In the genomic region with DNA sequence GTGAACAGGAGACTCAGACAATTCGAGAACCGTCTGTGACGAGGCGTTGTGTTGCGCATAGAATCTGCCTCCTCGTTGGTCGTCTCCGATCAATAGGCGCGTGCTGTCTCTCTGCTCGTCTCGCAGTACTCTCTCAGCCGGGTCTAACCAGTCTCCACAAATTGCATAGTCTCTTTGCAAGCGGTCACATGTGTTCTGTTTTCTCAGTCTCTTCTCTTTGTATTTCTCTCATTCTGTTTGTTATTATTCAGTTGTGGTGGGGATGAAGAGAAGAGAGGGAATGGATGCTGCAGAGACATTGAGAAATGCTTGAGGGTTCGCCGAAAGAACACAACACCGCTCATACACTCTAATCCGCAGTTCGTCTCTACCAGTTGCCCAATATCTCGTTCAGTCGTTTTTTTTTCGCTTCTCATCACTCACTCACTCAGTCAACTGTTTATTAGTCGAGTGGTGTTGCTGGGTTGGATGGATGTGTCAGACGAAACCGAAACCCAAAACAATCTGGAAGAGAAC, we compare ENCODE assay signal across 4 worm cellular contexts.
TF ChIP-seq lines count a peak whose summit lies in the region.

No protein-coding gene starts in this region.

TF ChIP-seq in whole organism, L2 larva, 48 proteins besides CTCF, POLR2A, EP300 and RAD21 (continued from another document):
- TF ChIP-seq nhr-25 (tag; optimal IDR thresholded peaks at IDR 0.05; lab: Kevin White, UChicago), result peak; percentile 98
- peak; percentile 13 for TF ChIP-seq elt-1 (tag; optimal IDR thresholded peaks at IDR 0.05; lab: Kevin White, UChicago)
- peak; percentile 82 for TF ChIP-seq blmp-1 (tag; optimal IDR thresholded peaks at IDR 0.05; lab: Kevin White, UChicago; ENCODE audit: insufficient read depth)
- no peak for TF ChIP-seq nhr-11 (tag; optimal IDR thresholded peaks at IDR 0.05; lab: Kevin White, UChicago)
- peak; percentile 98 for TF ChIP-seq ztf-4 (tag; optimal IDR thresholded peaks at IDR 0.05; lab: Kevin White, UChicago)
- TF ChIP-seq peb-1 (tag; optimal IDR thresholded peaks at IDR 0.05; lab: Kevin White, UChicago), result no peak
- TF ChIP-seq ama-1 (optimal IDR thresholded peaks at IDR 0.05; lab: Kevin White, UChicago), result peak; percentile 85
- TF ChIP-seq nhr-77 (tag; optimal IDR thresholded peaks at IDR 0.05; lab: Kevin White, UChicago), result peak; percentile 81
- peak; percentile 98 for TF ChIP-seq egl-27 (tag; optimal IDR thresholded peaks at IDR 0.05; lab: Kevin White, UChicago)
- TF ChIP-seq nhr-21 (tag; optimal IDR thresholded peaks at IDR 0.05; lab: Kevin White, UChicago), result peak; percentile 98
- no peak for TF ChIP-seq nhr-23 (tag; optimal IDR thresholded peaks at IDR 0.05; lab: Kevin White, UChicago)
- peak; percentile 99 for TF ChIP-seq F13H6.1 (tag; optimal IDR thresholded peaks at IDR 0.05; lab: Kevin White, UChicago)
- no peak for TF ChIP-seq aly-2 (tag; optimal IDR thresholded peaks at IDR 0.05; lab: Kevin White, UChicago)
- TF ChIP-seq fos-1 (tag; optimal IDR thresholded peaks at IDR 0.05; lab: Kevin White, UChicago), result peak; percentile 97
- TF ChIP-seq mab-5 (tag; optimal IDR thresholded peaks at IDR 0.05; lab: Kevin White, UChicago), result peak; percentile 90
- peak; percentile 31 for TF ChIP-seq dmd-4 (tag; optimal IDR thresholded peaks at IDR 0.05; lab: Kevin White, UChicago)
- TF ChIP-seq alr-1 (tag; optimal IDR thresholded peaks at IDR 0.05; lab: Kevin White, UChicago), result no peak
- TF ChIP-seq ztf-11 (tag; optimal IDR thresholded peaks at IDR 0.05; lab: Kevin White, UChicago), result peak; percentile 47
- TF ChIP-seq nhr-12 (tag; optimal IDR thresholded peaks at IDR 0.05; lab: Kevin White, UChicago), result no peak
- TF ChIP-seq mbf-1 (tag; optimal IDR thresholded peaks at IDR 0.05; lab: Kevin White, UChicago), result no peak
- peak; percentile 100 for TF ChIP-seq mdl-1 (tag; optimal IDR thresholded peaks at IDR 0.05; lab: Kevin White, UChicago)
- no peak for TF ChIP-seq elt-3 (tag; optimal IDR thresholded peaks at IDR 0.05; lab: Kevin White, UChicago)
- TF ChIP-seq R02D3.7 (tag; optimal IDR thresholded peaks at IDR 0.05; lab: Kevin White, UChicago), result no peak
- peak; percentile 100 for TF ChIP-seq C34F6.9 (tag; optimal IDR thresholded peaks at IDR 0.05; lab: Kevin White, UChicago)
- peak; percentile 87 to 96 for TF ChIP-seq lsy-2 (tag; optimal IDR thresholded peaks at IDR 0.05; lab: Kevin White, UChicago)
- peak; percentile 61 for TF ChIP-seq ZK546.5 (tag; optimal IDR thresholded peaks at IDR 0.05; lab: Kevin White, UChicago)
- TF ChIP-seq skn-1 (tag; optimal IDR thresholded peaks at IDR 0.05; lab: Kevin White, UChicago), result peak; percentile 73
- no peak for TF ChIP-seq ztf-1 (GFP tag; conservative IDR thresholded peaks at IDR 0.05; lab: Robert Waterston, UW)

TF ChIP-seq in whole organism, L4 larva, 104 proteins besides CTCF, POLR2A, EP300 and RAD21 (continued from another document and continues in another):
- TF ChIP-seq mxl-3 (GFP tag; optimal IDR thresholded peaks at IDR 0.05; lab: Kevin White, UChicago), result peak; percentile 94
- TF ChIP-seq nhr-48 (tag; optimal IDR thresholded peaks at IDR 0.05; lab: Kevin White, UChicago), result peak; percentile 93
- no peak for TF ChIP-seq attf-4 (tag; optimal IDR thresholded peaks at IDR 0.05; lab: Kevin White, UChicago)
- TF ChIP-seq ceh-44 (GFP tag; IDR thresholded peaks at IDR 0.05; lab: Robert Waterston, UW), result no peak
- TF ChIP-seq nhr-25 (tag; optimal IDR thresholded peaks at IDR 0.05; lab: Kevin White, UChicago; ENCODE audit: borderline replicate concordance, insufficient read depth), result peak; percentile 78
- TF ChIP-seq mdt-29 (GFP tag; IDR thresholded peaks at IDR 0.05; lab: Robert Waterston, UW), result peak; percentile 86
- TF ChIP-seq aly-2 (tag; optimal IDR thresholded peaks at IDR 0.05; lab: Kevin White, UChicago), result no peak
- peak; percentile 32 for TF ChIP-seq fos-1 (tag; optimal IDR thresholded peaks at IDR 0.05; lab: Kevin White, UChicago)
- peak; percentile 93 for TF ChIP-seq nhr-77 (tag; optimal IDR thresholded peaks at IDR 0.05; lab: Kevin White, UChicago)
- peak; percentile 94 for TF ChIP-seq hmg-1.1 (GFP tag; IDR thresholded peaks at IDR 0.05; lab: Robert Waterston, UW)
- no peak for TF ChIP-seq R02D3.7 (tag; optimal IDR thresholded peaks at IDR 0.05; lab: Kevin White, UChicago)
- peak; percentile 61 for TF ChIP-seq sdz-12 (GFP tag; optimal IDR thresholded peaks at IDR 0.05; lab: Kevin White, UChicago)
- TF ChIP-seq lin-29 (GFP tag; IDR thresholded peaks at IDR 0.05; lab: Robert Waterston, UW), result 0 out of 2 replicates have a peak, but pooled peaks have one; percentile 30
- TF ChIP-seq ctbp-1 (GFP tag; IDR thresholded peaks at IDR 0.05; lab: Robert Waterston, UW), result peak; percentile 96
- peak; percentile 73 for TF ChIP-seq T20F7.1 (GFP tag; optimal IDR thresholded peaks at IDR 0.05; lab: Kevin White, UChicago)
- TF ChIP-seq madf-9 (GFP tag; conservative IDR thresholded peaks at IDR 0.05; lab: Robert Waterston, UW), result peak; percentile 53; the same call in 1 of the 2 replicates
- TF ChIP-seq ztf-7 (tag; optimal IDR thresholded peaks at IDR 0.05; lab: Kevin White, UChicago), result peak; percentile 81
- peak; percentile 71 for TF ChIP-seq lin-38 (GFP tag; IDR thresholded peaks at IDR 0.05; lab: Robert Waterston, UW)
- TF ChIP-seq aha-1 (tag; lab: Kevin White, UChicago), result peak; percentile 100
- peak; percentile 64 for TF ChIP-seq duxl-1 (tag; optimal IDR thresholded peaks at IDR 0.05; lab: Kevin White, UChicago; ENCODE audit: poor library complexity)
- TF ChIP-seq dmd-8 (GFP tag; IDR thresholded peaks at IDR 0.05; lab: Robert Waterston, UW), result 0 out of 2 replicates have a peak, but pooled peaks have one; percentile 20
- TF ChIP-seq pha-4 (GFP tag; IDR thresholded peaks at IDR 0.05; lab: Robert Waterston, UW), result peak; percentile 88
- peak; percentile 14 for TF ChIP-seq pha-4 (tag; optimal IDR thresholded peaks at IDR 0.05; lab: Kevin White, UChicago)
- no peak for TF ChIP-seq snpc-1.2 (GFP tag; IDR thresholded peaks at IDR 0.05; lab: Robert Waterston, UW)
- TF ChIP-seq unc-39 (tag; optimal IDR thresholded peaks at IDR 0.05; lab: Kevin White, UChicago), result peak; percentile 4
- TF ChIP-seq zfp-3 (GFP tag; conservative IDR thresholded peaks at IDR 0.05; lab: Robert Waterston, UW), result peak; percentile 74; the same call in 1 of the 2 replicates
- peak; percentile 50 for TF ChIP-seq ces-1 (GFP tag; optimal IDR thresholded peaks at IDR 0.05; lab: Kevin White, UChicago)
- peak; percentile 93 for TF ChIP-seq T26A8.4 (GFP tag; IDR thresholded peaks at IDR 0.05; lab: Robert Waterston, UW)
- no peak for TF ChIP-seq ZK546.5 (tag; optimal IDR thresholded peaks at IDR 0.05; lab: Kevin White, UChicago)
- peak; percentile 99 for TF ChIP-seq hlh-11 (tag; optimal IDR thresholded peaks at IDR 0.05; lab: Kevin White, UChicago)
- peak; percentile 94 for TF ChIP-seq nhr-6 (tag; optimal IDR thresholded peaks at IDR 0.05; lab: Kevin White, UChicago)
- no peak for TF ChIP-seq lir-3 (tag; optimal IDR thresholded peaks at IDR 0.05; lab: Kevin White, UChicago)
- peak; percentile 95 for TF ChIP-seq nhr-28 (tag; optimal IDR thresholded peaks at IDR 0.05; lab: Kevin White, UChicago)

TF ChIP-seq in whole organism, late embryonic, 69 proteins besides CTCF, POLR2A, EP300 and RAD21 (continued from another document):
- TF ChIP-seq gmeb-2 (tag; optimal IDR thresholded peaks at IDR 0.05; lab: Kevin White, UChicago) (no peak), sdc-2 (tag; optimal IDR thresholded peaks at IDR 0.05; lab: Kevin White, UChicago) (peak; percentile 53), syd-9 (tag; optimal IDR thresholded peaks at IDR 0.05; lab: Kevin White, UChicago) (peak; percentile 51), unc-55 (GFP tag; optimal IDR thresholded peaks at IDR 0.05; lab: Kevin White, UChicago) (peak; percentile 99), ceh-6 (GFP tag; optimal IDR thresholded peaks at IDR 0.05; lab: Kevin White, UChicago) (no peak), ceh-2 (tag; optimal IDR thresholded peaks at IDR 0.05; lab: Kevin White, UChicago) (peak; percentile 79), pros-1 (tag; optimal IDR thresholded peaks at IDR 0.05; lab: Kevin White, UChicago) (peak; percentile 95), nhr-11 (tag; optimal IDR thresholded peaks at IDR 0.05; lab: Kevin White, UChicago) (no peak), sox-4 (tag; optimal IDR thresholded peaks at IDR 0.05; lab: Kevin White, UChicago) (peak; percentile 18), ref-2 (tag; optimal IDR thresholded peaks at IDR 0.05; lab: Kevin White, UChicago) (peak; percentile 91), ets-4 (tag; optimal IDR thresholded peaks at IDR 0.05; lab: Kevin White, UChicago) (peak; percentile 78), ceh-30 (tag; optimal IDR thresholded peaks at IDR 0.05; lab: Kevin White, UChicago) (peak; percentile 94), nhr-232 (tag; optimal IDR thresholded peaks at IDR 0.05; lab: Kevin White, UChicago) (no peak), lim-6 (tag; optimal IDR thresholded peaks at IDR 0.05; lab: Kevin White, UChicago) (peak; percentile 37), unc-86 (tag; optimal IDR thresholded peaks at IDR 0.05; lab: Kevin White, UChicago) (peak; percentile 62), rnt-1 (tag; optimal IDR thresholded peaks at IDR 0.05; lab: Kevin White, UChicago) (peak; percentile 96), ceh-34 (tag; optimal IDR thresholded peaks at IDR 0.05; lab: Kevin White, UChicago) (peak; percentile 93), ceh-14 (tag; optimal IDR thresholded peaks at IDR 0.05; lab: Kevin White, UChicago) (peak; percentile 31), ceh-48 (tag; optimal IDR thresholded peaks at IDR 0.05; lab: Kevin White, UChicago) (peak; percentile 76), hlh-30 (tag; optimal IDR thresholded peaks at IDR 0.05; lab: Kevin White, UChicago; ENCODE audit: insufficient read depth) (peak; percentile 100), dmd-4 (tag; optimal IDR thresholded peaks at IDR 0.05; lab: Kevin White, UChicago; ENCODE audit: borderline replicate concordance) (peak; percentile 81), pqm-1 (tag; optimal IDR thresholded peaks at IDR 0.05; lab: Kevin White, UChicago) (peak; percentile 13)
TF ChIP-seq in whole organism, late embryonic: peak in this region for 34.

TF ChIP-seq in whole organism, mixed stage, embryonic, 35 proteins besides CTCF, POLR2A, EP300 and RAD21 (continued from another document):
- TF ChIP-seq bed-3 (GFP tag; optimal IDR thresholded peaks at IDR 0.05; lab: Kevin White, UChicago) (no peak), lin-13 (tag; optimal IDR thresholded peaks at IDR 0.05; lab: Kevin White, UChicago) (peak; percentile 39), hlh-1 (tag; optimal IDR thresholded peaks at IDR 0.05; lab: Kevin White, UChicago) (peak; percentile 93), nhr-12 (tag; optimal IDR thresholded peaks at IDR 0.05; lab: Kevin White, UChicago) (peak; percentile 51), unc-120 (tag; optimal IDR thresholded peaks at IDR 0.05; lab: Kevin White, UChicago; ENCODE audit: poor library complexity, severe bottlenecking) (peak; percentile 72), flh-1 (GFP tag; optimal IDR thresholded peaks at IDR 0.05; lab: Kevin White, UChicago) (no peak), mab-5 (tag; optimal IDR thresholded peaks at IDR 0.05; lab: Kevin White, UChicago) (no peak), tbx-8 (GFP tag; optimal IDR thresholded peaks at IDR 0.05; lab: Kevin White, UChicago) (no peak)
TF ChIP-seq in whole organism, mixed stage, embryonic: peak in this region for 24.
